Worm (Caenorhabditis elegans): ENCODE data around the gene romo-1.

ce11 chrII:13188084-13188483 is 49.6 kb downstream of the romo-1 start:
- TF ChIP-seq egl-44 (GFP tag; IDR thresholded peaks at IDR 0.05), result no peak
- no peak for TF ChIP-seq tbx-9 (tag; optimal IDR thresholded peaks at IDR 0.05; ENCODE audit: borderline replicate concordance)
- TF ChIP-seq efl-1 (GFP tag; optimal IDR thresholded peaks at IDR 0.05), result no peak
- TF ChIP-seq lir-1 (GFP tag; conservative IDR thresholded peaks at IDR 0.05), result no peak
- TF ChIP-seq ztf-22 (GFP tag; optimal IDR thresholded peaks at IDR 0.05), result no peak
- TF ChIP-seq aptf-3 (GFP tag; IDR thresholded peaks at IDR 0.05), result no peak
- no peak for TF ChIP-seq dox-1 (GFP tag; IDR thresholded peaks at IDR 0.05)
- TF ChIP-seq D2030.7 (GFP tag; IDR thresholded peaks at IDR 0.05), result no peak
- TF ChIP-seq Y79H2A.3 (GFP tag; conservative IDR thresholded peaks at IDR 0.05), result no peak
- TF ChIP-seq rpc-1 (optimal IDR thresholded peaks at IDR 0.05), result no peak
- TF ChIP-seq rpc-1 (tag; optimal IDR thresholded peaks at IDR 0.05), result no peak
- no peak for TF ChIP-seq ets-4 (GFP tag; optimal IDR thresholded peaks at IDR 0.05)

Measured in whole organism, young adult.